Worm (Caenorhabditis elegans): Measurements from ENCODE around the gene T03F7.6.
"Not testable (repeated sequence)": the region's sequence is repeated elsewhere in the genome, so short reads cannot be mapped to it uniquely, and the experiment has no call there.

The T03F7.6 gene

DNA sequence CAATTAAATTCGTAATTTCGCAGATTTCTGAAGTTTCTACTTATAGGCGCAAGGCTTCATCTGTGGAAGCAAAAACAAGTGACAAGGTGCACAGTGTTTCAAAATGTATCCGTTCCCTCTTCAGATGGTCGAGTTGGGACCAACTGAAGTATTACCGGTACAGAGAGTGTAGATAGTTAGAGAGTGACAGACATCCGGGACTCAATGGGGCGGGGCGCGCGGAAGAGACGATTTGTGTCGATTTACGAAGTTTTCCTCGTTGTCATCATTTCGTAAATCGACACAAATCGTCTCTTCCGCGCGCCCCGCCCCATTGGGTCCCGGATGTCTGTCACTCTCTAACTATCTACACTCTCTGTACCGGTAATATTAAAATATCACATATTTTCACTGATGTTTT, 8.4 kb upstream of the T03F7.6 start, which contains the start of gene C03E10.3:
Gene C03E10.3 (plus strand): TSS at position 301 of the 400 bp plus-strand sequence.
- not testable (repeated sequence) for TF ChIP-seq lin-13 (GFP tag; optimal IDR thresholded peaks at IDR 0.05); ceh-82 (tag; optimal IDR thresholded peaks at IDR 0.05); R02D3.7 (tag; optimal IDR thresholded peaks at IDR 0.05)

DNA sequence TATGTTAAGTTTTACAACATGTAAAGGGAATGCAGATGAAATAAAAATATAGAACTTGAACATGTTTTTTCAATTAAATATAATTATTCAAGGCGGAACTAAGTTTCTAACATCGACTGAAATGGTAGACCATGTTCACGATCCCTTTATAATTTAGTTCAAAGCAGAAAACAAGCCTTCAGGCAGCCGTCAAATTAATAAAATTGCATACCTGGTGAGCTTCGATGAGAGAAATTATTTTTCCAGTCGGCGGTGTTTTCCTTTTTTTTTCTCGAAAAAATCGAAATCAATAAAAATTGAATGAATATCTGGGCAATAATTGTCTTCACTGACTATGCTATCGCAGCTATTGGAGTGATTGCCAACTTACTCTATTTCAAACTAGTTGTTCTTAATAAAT, 3.6 kb upstream of the T03F7.6 start, which contains the start of gene C03E10.1:
Gene C03E10.1 (plus strand): TSS at position 301 of the 400 bp plus-strand sequence.
- TF ChIP-seq nhr-10 (tag; optimal IDR thresholded peaks at IDR 0.05) (no peak), mab-5 (tag; optimal IDR thresholded peaks at IDR 0.05) (no peak), zag-1 (tag; optimal IDR thresholded peaks at IDR 0.05) (no peak), R02D3.7 (tag; optimal IDR thresholded peaks at IDR 0.05) (no peak), Y55F3AM.14 (GFP tag; optimal IDR thresholded peaks at IDR 0.05) (no peak), nhr-25 (tag; optimal IDR thresholded peaks at IDR 0.05) (no peak), aly-2 (tag; optimal IDR thresholded peaks at IDR 0.05) (no peak), alr-1 (tag; optimal IDR thresholded peaks at IDR 0.05) (no peak), dmd-4 (tag; optimal IDR thresholded peaks at IDR 0.05) (no peak), ZK546.5 (tag; optimal IDR thresholded peaks at IDR 0.05) (no peak), unc-39 (tag; optimal IDR thresholded peaks at IDR 0.05) (no peak)

DNA sequence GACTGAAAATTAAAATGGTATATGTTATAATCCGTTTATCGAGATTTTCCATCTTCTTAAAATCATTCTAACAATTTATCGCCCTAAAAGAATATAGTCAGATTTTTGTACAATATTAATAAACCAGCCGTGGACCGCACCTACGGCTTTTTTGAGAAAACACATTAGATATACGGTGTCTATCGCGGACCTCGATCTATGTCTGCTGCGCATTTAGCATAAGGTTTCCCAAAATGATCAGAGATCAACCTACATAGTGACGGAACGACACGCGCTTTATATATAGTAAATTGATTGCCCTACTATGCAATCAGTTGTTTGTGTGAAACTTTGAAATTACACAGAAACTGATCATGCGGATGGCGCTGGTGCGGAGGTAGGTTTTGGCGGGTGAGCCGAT, 1.8 kb upstream of the T03F7.6 start:
- TF ChIP-seq elt-1 (tag; optimal IDR thresholded peaks at IDR 0.05) (no peak), mab-5 (tag; optimal IDR thresholded peaks at IDR 0.05) (no peak), sem-4 (tag; optimal IDR thresholded peaks at IDR 0.05) (no peak), alr-1 (tag; optimal IDR thresholded peaks at IDR 0.05) (no peak), nhr-21 (tag; optimal IDR thresholded peaks at IDR 0.05) (no peak), ztf-1 (GFP tag; conservative IDR thresholded peaks at IDR 0.05) (no peak), nhr-237 (tag; optimal IDR thresholded peaks at IDR 0.05) (no peak), nhr-10 (tag; optimal IDR thresholded peaks at IDR 0.05) (no peak), snpc-4 (tag; optimal IDR thresholded peaks at IDR 0.05) (no peak), dmd-4 (tag; optimal IDR thresholded peaks at IDR 0.05) (no peak), sma-9 (GFP tag; optimal IDR thresholded peaks at IDR 0.05) (no peak), sma-9 (tag; optimal IDR thresholded peaks at IDR 0.05) (no peak), R02D3.7 (tag; optimal IDR thresholded peaks at IDR 0.05) (no peak)

DNA sequence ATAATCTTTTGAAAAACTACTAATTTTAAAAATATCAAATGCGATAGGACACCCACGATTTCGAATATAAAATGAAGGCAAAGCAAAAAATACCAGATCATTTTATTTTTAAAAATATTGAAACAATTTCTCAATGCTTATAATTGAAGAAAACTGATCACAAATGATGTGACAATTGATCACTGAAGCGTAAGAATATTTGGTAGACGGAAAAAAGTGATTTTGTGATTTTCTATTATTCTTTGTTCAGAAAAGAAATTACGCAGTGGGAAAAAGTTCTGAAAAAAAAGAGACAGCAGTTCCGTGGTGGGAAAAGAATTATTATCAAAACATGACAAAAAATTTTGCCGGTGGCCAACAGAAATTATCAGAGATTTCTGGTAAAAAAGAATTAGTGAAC, 4.1 kb downstream of the T03F7.6 start, which contains the start of gene T03F7.5:
Gene T03F7.5 (minus strand): TSS at position 101 of the 400 bp plus-strand sequence.
- no peak for TF ChIP-seq ztf-11 (tag; optimal IDR thresholded peaks at IDR 0.05)
- TF ChIP-seq sma-9 (GFP tag; optimal IDR thresholded peaks at IDR 0.05), result no peak
- no peak for TF ChIP-seq sma-9 (tag; optimal IDR thresholded peaks at IDR 0.05)
- no peak for TF ChIP-seq nhr-10 (tag; optimal IDR thresholded peaks at IDR 0.05)
- TF ChIP-seq zag-1 (tag; optimal IDR thresholded peaks at IDR 0.05), result no peak
- no peak for TF ChIP-seq gmeb-1 (tag; optimal IDR thresholded peaks at IDR 0.05)
- TF ChIP-seq blmp-1 (tag; optimal IDR thresholded peaks at IDR 0.05; ENCODE audit: insufficient read depth), result no peak
- no peak for TF ChIP-seq nhr-21 (tag; optimal IDR thresholded peaks at IDR 0.05)
- no peak for TF ChIP-seq alr-1 (tag; optimal IDR thresholded peaks at IDR 0.05)
- no peak for TF ChIP-seq ceh-16 (tag; optimal IDR thresholded peaks at IDR 0.05)
- TF ChIP-seq nhr-11 (tag; optimal IDR thresholded peaks at IDR 0.05), result no peak
- no peak for TF ChIP-seq elt-3 (tag; optimal IDR thresholded peaks at IDR 0.05)
- no peak for TF ChIP-seq mdl-1 (tag; optimal IDR thresholded peaks at IDR 0.05)
- no peak for TF ChIP-seq nhr-129 (tag; optimal IDR thresholded peaks at IDR 0.05)
- TF ChIP-seq ztf-4 (tag; optimal IDR thresholded peaks at IDR 0.05), result no peak

DNA sequence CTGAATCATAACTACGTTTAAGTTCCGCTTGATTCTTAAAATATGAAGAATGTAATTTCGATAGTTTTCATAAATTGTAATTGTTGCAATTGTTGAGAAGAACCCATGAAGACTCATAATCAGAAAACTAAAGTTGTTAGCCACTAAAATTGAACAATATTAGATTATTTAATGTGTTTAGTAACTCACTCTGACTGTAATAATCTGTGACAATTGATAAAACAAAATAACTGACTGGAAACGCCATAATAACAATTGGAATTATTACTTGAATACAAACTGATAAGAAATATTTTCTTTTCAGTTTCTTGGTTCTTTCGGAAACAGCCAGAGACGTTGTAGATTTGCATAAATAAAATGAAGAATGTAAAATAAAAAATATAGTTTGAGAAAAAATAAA, 4.9 kb downstream of the T03F7.6 start:
- TF ChIP-seq sma-3 (GFP tag; optimal IDR thresholded peaks at IDR 0.05) (no peak), alr-1 (tag; optimal IDR thresholded peaks at IDR 0.05) (no peak), mdl-1 (tag; optimal IDR thresholded peaks at IDR 0.05) (no peak), ceh-82 (tag; optimal IDR thresholded peaks at IDR 0.05) (no peak), Y55F3AM.14 (GFP tag; optimal IDR thresholded peaks at IDR 0.05) (no peak), skn-1 (tag; optimal IDR thresholded peaks at IDR 0.05) (no peak), unc-39 (tag; optimal IDR thresholded peaks at IDR 0.05) (no peak), lin-13 (GFP tag; optimal IDR thresholded peaks at IDR 0.05) (no peak), lin-39 (tag; optimal IDR thresholded peaks at IDR 0.05) (no peak), nhr-129 (tag; optimal IDR thresholded peaks at IDR 0.05) (no peak), nhr-11 (tag; optimal IDR thresholded peaks at IDR 0.05) (no peak), R02D3.7 (tag; optimal IDR thresholded peaks at IDR 0.05) (no peak), nhr-23 (tag; optimal IDR thresholded peaks at IDR 0.05) (no peak), snpc-4 (tag; optimal IDR thresholded peaks at IDR 0.05) (no peak)

Data from whole organism, L2 larva.